Worm (Caenorhabditis elegans): ENCODE measurements around the gene srj-54.

Gene srj-54

ce11 chrV:2859738-2860137 lies at the start of gene srj-54:
Gene srj-54, minus strand, starts transcription at chrV:2859838.
- TF ChIP-seq ets-7 (tag; optimal IDR thresholded peaks at IDR 0.05): no peak
- TF ChIP-seq ceh-36 (tag; optimal IDR thresholded peaks at IDR 0.05): no peak
- TF ChIP-seq aly-1 (tag; optimal IDR thresholded peaks at IDR 0.05): no peak
- no peak for TF ChIP-seq hnd-1 (tag; optimal IDR thresholded peaks at IDR 0.05)
- no peak for TF ChIP-seq ama-1 (optimal IDR thresholded peaks at IDR 0.05)
- no peak for TF ChIP-seq ceh-13 (GFP tag; optimal IDR thresholded peaks at IDR 0.05)
- TF ChIP-seq hmbx-1 (tag; optimal IDR thresholded peaks at IDR 0.05): no peak

ce11 chrV:2903227-2903626 lies 43.6 kb upstream of the srj-54 start, which contains the start of gene C31B8.7:
Gene C31B8.7, minus strand, starts transcription at chrV:2903327.
- no peak for TF ChIP-seq flt-1 (GFP tag; IDR thresholded peaks at IDR 0.05)
- no peak for TF ChIP-seq ets-7 (tag; optimal IDR thresholded peaks at IDR 0.05)
- TF ChIP-seq F13C5.2 (tag; optimal IDR thresholded peaks at IDR 0.05): no peak
- no peak for TF ChIP-seq tra-4 (tag; optimal IDR thresholded peaks at IDR 0.05)
- TF ChIP-seq hmg-4 (GFP tag; optimal IDR thresholded peaks at IDR 0.05): no peak
- TF ChIP-seq tbx-11 (GFP tag; IDR thresholded peaks at IDR 0.05): no peak
- TF ChIP-seq ceh-36 (tag; optimal IDR thresholded peaks at IDR 0.05): no peak
- no peak for TF ChIP-seq aly-1 (tag; optimal IDR thresholded peaks at IDR 0.05)

- TF ChIP-seq tbx-11 (GFP tag; IDR thresholded peaks at IDR 0.05) (no peak), F13C5.2 (tag; optimal IDR thresholded peaks at IDR 0.05) (no peak), sea-1 (GFP tag; conservative IDR thresholded peaks at IDR 0.05) (no peak), tra-4 (tag; optimal IDR thresholded peaks at IDR 0.05) (no peak), B0310.2 (tag; optimal IDR thresholded peaks at IDR 0.05) (no peak), ets-7 (tag; optimal IDR thresholded peaks at IDR 0.05) (no peak), hmbx-1 (tag; optimal IDR thresholded peaks at IDR 0.05) (no peak), aly-1 (tag; optimal IDR thresholded peaks at IDR 0.05) (no peak), ceh-13 (GFP tag; optimal IDR thresholded peaks at IDR 0.05) (no peak)
These were observed 40.2 kb upstream of the srj-54 start, which contains the start of gene str-46 for ce11 chrV:2899867-2900266. Gene str-46, minus strand, starts transcription at chrV:2899967.

- TF ChIP-seq F13C5.2 (tag; optimal IDR thresholded peaks at IDR 0.05): no peak
- TF ChIP-seq hmg-4 (GFP tag; optimal IDR thresholded peaks at IDR 0.05): no peak
- TF ChIP-seq tbx-11 (GFP tag; IDR thresholded peaks at IDR 0.05): no peak
- TF ChIP-seq ama-1 (optimal IDR thresholded peaks at IDR 0.05): no peak
- no peak for TF ChIP-seq hnd-1 (tag; optimal IDR thresholded peaks at IDR 0.05)
- no peak for TF ChIP-seq flt-1 (GFP tag; IDR thresholded peaks at IDR 0.05)
- TF ChIP-seq scrt-1 (GFP tag; IDR thresholded peaks at IDR 0.05): no peak
- TF ChIP-seq ceh-36 (tag; optimal IDR thresholded peaks at IDR 0.05): no peak
- TF ChIP-seq aly-1 (tag; optimal IDR thresholded peaks at IDR 0.05): no peak
- no peak for TF ChIP-seq tra-4 (tag; optimal IDR thresholded peaks at IDR 0.05)
- no peak for TF ChIP-seq ets-7 (tag; optimal IDR thresholded peaks at IDR 0.05)
- no peak for TF ChIP-seq tbx-37 (GFP tag; conservative IDR thresholded peaks at IDR 0.05)
- TF ChIP-seq hmbx-1 (tag; optimal IDR thresholded peaks at IDR 0.05): no peak
These were observed 36.6 kb upstream of the srj-54 start, which contains the start of gene pals-32 for ce11 chrV:2896198-2896660. Gene pals-32, plus strand, starts transcription at chrV:2896610.

ce11 chrV:2892976-2893375 lies 33.3 kb upstream of the srj-54 start, which contains the start of gene srh-127:
Gene srh-127, plus strand, starts transcription at chrV:2893276.
- no peak for TF ChIP-seq pes-1 (GFP tag; IDR thresholded peaks at IDR 0.05)
- no peak for TF ChIP-seq hmg-4 (GFP tag; optimal IDR thresholded peaks at IDR 0.05)
- TF ChIP-seq tbx-37 (GFP tag; conservative IDR thresholded peaks at IDR 0.05): no peak
- TF ChIP-seq aly-1 (tag; optimal IDR thresholded peaks at IDR 0.05): no peak
- no peak for TF ChIP-seq B0310.2 (tag; optimal IDR thresholded peaks at IDR 0.05)
- TF ChIP-seq ets-7 (tag; optimal IDR thresholded peaks at IDR 0.05): no peak
- no peak for TF ChIP-seq tra-4 (tag; optimal IDR thresholded peaks at IDR 0.05)
- TF ChIP-seq scrt-1 (GFP tag; IDR thresholded peaks at IDR 0.05): no peak
- no peak for TF ChIP-seq ceh-36 (tag; optimal IDR thresholded peaks at IDR 0.05)
- no peak for TF ChIP-seq F13C5.2 (tag; optimal IDR thresholded peaks at IDR 0.05)
- TF ChIP-seq hmbx-1 (tag; optimal IDR thresholded peaks at IDR 0.05): no peak
- TF ChIP-seq tbx-11 (GFP tag; IDR thresholded peaks at IDR 0.05): no peak
- TF ChIP-seq hnd-1 (tag; optimal IDR thresholded peaks at IDR 0.05): no peak
- no peak for TF ChIP-seq sea-1 (GFP tag; conservative IDR thresholded peaks at IDR 0.05)
- no peak for TF ChIP-seq ceh-13 (GFP tag; optimal IDR thresholded peaks at IDR 0.05)
- no peak for TF ChIP-seq flt-1 (GFP tag; IDR thresholded peaks at IDR 0.05)
- no peak for TF ChIP-seq ama-1 (optimal IDR thresholded peaks at IDR 0.05)

ce11 chrV:2891927-2892326 lies 32.3 kb upstream of the srj-54 start, which contains the start of gene F37B4.15:
Gene F37B4.15, plus strand, starts transcription at chrV:2892227.
- no peak for TF ChIP-seq tbx-11 (GFP tag; IDR thresholded peaks at IDR 0.05)
- TF ChIP-seq ama-1 (optimal IDR thresholded peaks at IDR 0.05): no peak
- TF ChIP-seq hmg-4 (GFP tag; optimal IDR thresholded peaks at IDR 0.05): no peak
- TF ChIP-seq F13C5.2 (tag; optimal IDR thresholded peaks at IDR 0.05): no peak
- TF ChIP-seq tra-4 (tag; optimal IDR thresholded peaks at IDR 0.05): no peak
- TF ChIP-seq aly-1 (tag; optimal IDR thresholded peaks at IDR 0.05): no peak
- no peak for TF ChIP-seq hmbx-1 (tag; optimal IDR thresholded peaks at IDR 0.05)
- no peak for TF ChIP-seq ceh-13 (GFP tag; optimal IDR thresholded peaks at IDR 0.05)
- no peak for TF ChIP-seq pes-1 (GFP tag; IDR thresholded peaks at IDR 0.05)
- no peak for TF ChIP-seq sea-1 (GFP tag; conservative IDR thresholded peaks at IDR 0.05)
- no peak for TF ChIP-seq flt-1 (GFP tag; IDR thresholded peaks at IDR 0.05)
- TF ChIP-seq hnd-1 (tag; optimal IDR thresholded peaks at IDR 0.05): no peak
- TF ChIP-seq tbx-37 (GFP tag; conservative IDR thresholded peaks at IDR 0.05): no peak
- TF ChIP-seq scrt-1 (GFP tag; IDR thresholded peaks at IDR 0.05): no peak
- no peak for TF ChIP-seq ceh-36 (tag; optimal IDR thresholded peaks at IDR 0.05)
- no peak for TF ChIP-seq B0310.2 (tag; optimal IDR thresholded peaks at IDR 0.05)
- TF ChIP-seq ets-7 (tag; optimal IDR thresholded peaks at IDR 0.05): no peak

ce11 chrV:2888681-2889080 lies 29.0 kb upstream of the srj-54 start, which contains the start of gene srw-4:
Gene srw-4, minus strand, starts transcription at chrV:2888781.
- TF ChIP-seq ceh-36 (tag; optimal IDR thresholded peaks at IDR 0.05): no peak
- no peak for TF ChIP-seq hmbx-1 (tag; optimal IDR thresholded peaks at IDR 0.05)
- no peak for TF ChIP-seq tra-4 (tag; optimal IDR thresholded peaks at IDR 0.05)
- TF ChIP-seq hmg-4 (GFP tag; optimal IDR thresholded peaks at IDR 0.05): no peak
- TF ChIP-seq aly-1 (tag; optimal IDR thresholded peaks at IDR 0.05): no peak
- no peak for TF ChIP-seq B0310.2 (tag; optimal IDR thresholded peaks at IDR 0.05)
- no peak for TF ChIP-seq tbx-37 (GFP tag; conservative IDR thresholded peaks at IDR 0.05)
- no peak for TF ChIP-seq scrt-1 (GFP tag; IDR thresholded peaks at IDR 0.05)
- no peak for TF ChIP-seq hnd-1 (tag; optimal IDR thresholded peaks at IDR 0.05)
- no peak for TF ChIP-seq ama-1 (optimal IDR thresholded peaks at IDR 0.05)
- no peak for TF ChIP-seq pes-1 (GFP tag; IDR thresholded peaks at IDR 0.05)
- TF ChIP-seq flt-1 (GFP tag; IDR thresholded peaks at IDR 0.05): no peak
- TF ChIP-seq sea-1 (GFP tag; conservative IDR thresholded peaks at IDR 0.05): no peak
- no peak for TF ChIP-seq F13C5.2 (tag; optimal IDR thresholded peaks at IDR 0.05)
- TF ChIP-seq tbx-11 (GFP tag; IDR thresholded peaks at IDR 0.05): no peak
- no peak for TF ChIP-seq ets-7 (tag; optimal IDR thresholded peaks at IDR 0.05)

Measured in whole organism, early embryonic.